Worm (Caenorhabditis elegans) whole organism, L2 larva: ENCODE data around the gene str-166.

Experiments used
- ZK546.5 ChIP-seq: sonication (generic microtip); optimal IDR thresholded peaks from 2 replicates; lab custom pipeline; 2017; ENCODE audit warnings: missing biosample characterization, missing genetic modification characterization
- aly-2 ChIP-seq: fragments of 150-350 bp; optimal IDR thresholded peaks from 2 replicates; lab custom pipeline; 2014; ENCODE audit warnings: missing biosample characterization, missing genetic modification characterization
- fos-1 ChIP-seq: fragments of 150-350 bp; optimal IDR thresholded peaks from 2 replicates; lab custom pipeline; 2014; ENCODE audit warnings: missing biosample characterization, missing genetic modification characterization
- lin-39 ChIP-seq: fragments of 150-350 bp; optimal IDR thresholded peaks from 2 replicates; lab custom pipeline; 2014; ENCODE audit warnings: missing biosample characterization, missing genetic modification reagents, missing genetic modification characterization
- lsy-2 ChIP-seq, 2 experiments: fragments of 150-350 bp in 1 of 2; sonication (generic microtip) in 1 of 2; optimal IDR thresholded peaks; 2 replicates each; lab custom pipeline; 2014 to 2017; ENCODE audit warnings: missing biosample characterization in 2 of 2, missing genetic modification characterization in 2 of 2
- nhr-11 ChIP-seq: fragments of 150-350 bp; optimal IDR thresholded peaks from 2 replicates; lab custom pipeline; 2014; ENCODE audit warnings: missing biosample characterization, missing genetic modification characterization
- skn-1 ChIP-seq: sonication (generic microtip); optimal IDR thresholded peaks from 2 replicates; lab custom pipeline; 2017; ENCODE audit warnings: missing biosample characterization, missing genetic modification characterization
- sma-3 ChIP-seq: sonication (generic microtip); optimal IDR thresholded peaks from 2 replicates; lab custom pipeline; 2016; ENCODE audit warnings: missing genetic modification reagents, missing genetic modification characterization, missing compliant biosample characterization
- snpc-4 ChIP-seq: fragments of 150-350 bp; optimal IDR thresholded peaks from 2 replicates; lab custom pipeline; 2014; ENCODE audit warnings: missing biosample characterization, missing genetic modification characterization
- unc-62 ChIP-seq: fragments of 150-350 bp; optimal IDR thresholded peaks from 2 replicates; lab custom pipeline; 2014; ENCODE audit warnings: missing biosample characterization, missing genetic modification reagents, missing genetic modification characterization

DNA sequence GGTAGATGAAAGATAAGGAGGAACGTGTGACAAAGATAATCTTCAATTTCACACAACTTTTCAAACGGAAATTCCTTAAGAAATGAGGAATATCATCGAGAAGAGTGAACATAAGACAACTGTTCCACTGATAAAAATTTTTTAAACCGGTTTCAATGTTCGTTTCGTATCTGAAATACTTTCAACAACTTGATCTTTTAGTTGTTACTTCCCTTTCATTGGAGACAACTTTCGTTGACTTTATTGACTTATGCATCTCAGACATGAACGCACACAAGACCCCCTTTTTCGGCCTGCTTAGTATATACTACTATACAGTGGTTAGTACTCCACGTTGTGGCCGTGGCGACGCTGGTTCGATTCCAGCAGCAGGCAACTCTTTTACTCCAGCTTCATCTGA lies 22.6 kb upstream of the str-166 start, which contains the start of the genes Y17G9A.4 and str-173:
- no peak for TF ChIP-seq aly-2 (tag; lab: Kevin White, UChicago)
- no peak for TF ChIP-seq ZK546.5 (tag; lab: Kevin White, UChicago)
- TF ChIP-seq lin-39 (tag; lab: Kevin White, UChicago), result no peak
- TF ChIP-seq skn-1 (tag; lab: Kevin White, UChicago), result no peak
- TF ChIP-seq snpc-4 (tag; lab: Kevin White, UChicago), result no peak
- TF ChIP-seq lsy-2 (tag; optimal IDR thresholded peaks at IDR 0.05; lab: Kevin White, UChicago), result no peak
- no peak for TF ChIP-seq unc-62 (GFP tag; lab: Kevin White, UChicago)
- no peak for TF ChIP-seq sma-3 (GFP tag; lab: Kevin White, UChicago)
- TF ChIP-seq nhr-11, result no peak
- no peak for TF ChIP-seq fos-1 (tag; lab: Kevin White, UChicago)
